Worm (Caenorhabditis elegans) whole organism, young adult: ENCODE data around the gene Y43C5A.2.

ENCODE experiments used
- B0035.1 ChIP-seq: sonication (generic microtip); optimal IDR thresholded peaks from 2 replicates; lab custom pipeline; 2016; ENCODE audit warnings: missing genetic modification characterization, mild to moderate bottlenecking, missing compliant biosample characterization, missing genotype, missing genetic modification reagents
- B0261.1 ChIP-seq: sonication (generic microtip); optimal IDR thresholded peaks from 2 replicates; lab custom pipeline; 2016; ENCODE audit warnings: mild to moderate bottlenecking, missing genetic modification characterization, moderate library complexity, missing compliant biosample characterization
- C06A6.2 ChIP-seq: fragments of 200-800 bp; sonication (Bioruptor generic); conservative IDR thresholded peaks from 2 replicates; pipeline ENCODE4 v1.3.6; 2022; ENCODE audit warnings: missing genetic modification characterization, missing compliant biosample characterization
- F33H1.4 ChIP-seq: fragments of 200-800 bp; sonication (Bioruptor generic); IDR thresholded peaks from 2 replicates; pipeline ENCODE4 v1.3.6; 2022; ENCODE audit warnings: missing genetic modification reagents, missing genetic modification characterization, missing compliant biosample characterization
- F49E8.2 ChIP-seq: sonication (generic microtip); optimal IDR thresholded peaks from 3 replicates; lab custom pipeline; 2017; ENCODE audit warnings: missing genetic modification characterization, mild to moderate bottlenecking, missing compliant biosample characterization, antibody characterized with exemption, moderate library complexity; ENCODE audit not compliant: insufficient read depth
- F55B11.4 ChIP-seq: sonication (generic microtip); optimal IDR thresholded peaks from 2 replicates; lab custom pipeline; 2016; ENCODE audit warnings: missing compliant biosample characterization, missing genetic modification characterization, borderline replicate concordance; ENCODE audit not compliant: insufficient read depth
- F57A8.1 ChIP-seq: fragments of 200-800 bp; sonication (Bioruptor generic); optimal IDR thresholded peaks from 2 replicates; lab custom pipeline; 2018; ENCODE audit warnings: mild to moderate bottlenecking, missing genetic modification characterization, moderate library complexity, missing compliant biosample characterization
- K11D2.4 ChIP-seq: fragments of 200-800 bp; sonication (Bioruptor generic); IDR thresholded peaks from 2 replicates; pipeline ENCODE4 v1.3.6; 2022; ENCODE audit warnings: missing genetic modification reagents, missing genetic modification characterization, missing compliant biosample characterization
- T26A5.8 ChIP-seq: sonication (generic microtip); optimal IDR thresholded peaks from 2 replicates; lab custom pipeline; 2016; ENCODE audit warnings: missing genetic modification characterization, missing compliant biosample characterization
- Y67H2A.10 ChIP-seq: fragments of 200-800 bp; sonication (Bioruptor generic); conservative IDR thresholded peaks from 2 replicates; pipeline ENCODE4 v1.3.6; 2022; ENCODE audit warnings: missing genetic modification reagents, missing genetic modification characterization, missing compliant biosample characterization
- Y95B8A.8 ChIP-seq: fragments of 200-800 bp; sonication (Bioruptor generic); IDR thresholded peaks from 2 replicates; pipeline ENCODE4 v1.3.6; 2022; ENCODE audit warnings: missing genetic modification reagents, missing genetic modification characterization, missing compliant biosample characterization
- ZK185.1 ChIP-seq: sonication (generic microtip); optimal IDR thresholded peaks from 2 replicates; lab custom pipeline; 2016; ENCODE audit warnings: mild to moderate bottlenecking, missing genetic modification characterization, missing compliant biosample characterization; ENCODE audit not compliant: poor library complexity, severe bottlenecking
- ama-1 ChIP-seq, 3 experiments: fragments of 150-350 bp in 1 of 3; sonication (generic microtip) in 2 of 3; optimal IDR thresholded peaks; 2 replicates each; lab custom pipeline; 2014 to 2018; ENCODE audit warnings: missing biosample characterization in 2 of 3, missing genetic modification characterization in 2 of 3, missing genetic modification reagents in 2 of 3
- aptf-2 ChIP-seq: fragments of 200-800 bp; sonication (Bioruptor generic); conservative IDR thresholded peaks from 2 replicates; pipeline ENCODE4 v1.3.6; 2022; ENCODE audit warnings: missing genetic modification reagents, missing genetic modification characterization, missing compliant biosample characterization
- athp-1 ChIP-seq: sonication (generic microtip); optimal IDR thresholded peaks from 2 replicates; lab custom pipeline; 2017; ENCODE audit warnings: mild to moderate bottlenecking, missing genetic modification characterization, missing compliant biosample characterization
- attf-3 ChIP-seq: fragments of 200-800 bp; sonication (Bioruptor generic); conservative IDR thresholded peaks from 2 replicates; pipeline ENCODE4 v1.3.6; 2022; ENCODE audit warnings: missing genetic modification reagents, missing genetic modification characterization, missing compliant biosample characterization
- bed-1 ChIP-seq: fragments of 200-800 bp; sonication (Bioruptor generic); IDR thresholded peaks from 2 replicates; pipeline ENCODE4 v1.3.6; 2022; ENCODE audit warnings: missing genetic modification reagents, missing genetic modification characterization, missing compliant biosample characterization
- ccch-3 ChIP-seq: fragments of 200-800 bp; sonication (Bioruptor generic); optimal IDR thresholded peaks from 2 replicates; lab custom pipeline; 2018; ENCODE audit warnings: mild to moderate bottlenecking, missing genetic modification characterization, missing compliant biosample characterization
- cebp-1 ChIP-seq, 2 experiments: fragments of 200-800 bp in 1 of 2; sonication (Bioruptor generic) in 1 of 2; sonication (generic microtip) in 1 of 2; IDR thresholded peaks in 1 of 2; optimal IDR thresholded peaks in 1 of 2; 2 replicates each; pipeline versions ENCODE4 v1.3.6 to Lab custom; 2017 to 2022; ENCODE audit warnings: missing compliant biosample characterization in 2 of 2, missing genetic modification characterization in 2 of 2, mild to moderate bottlenecking in 1 of 2, missing genetic modification reagents in 1 of 2, moderate library complexity in 1 of 2
- ceh-100 ChIP-seq: fragments of 200-800 bp; sonication (Bioruptor generic); IDR thresholded peaks from 2 replicates; pipeline ENCODE4 v1.3.6; 2022; ENCODE audit warnings: missing genetic modification reagents, missing genetic modification characterization, missing compliant biosample characterization
- ceh-79 ChIP-seq: sonication (generic microtip); optimal IDR thresholded peaks from 2 replicates; lab custom pipeline; 2017; ENCODE audit warnings: mild to moderate bottlenecking, missing genetic modification characterization, missing compliant biosample characterization
- dox-1 ChIP-seq: fragments of 200-800 bp; sonication (Bioruptor generic); IDR thresholded peaks from 2 replicates; pipeline ENCODE4 v1.3.6; 2022; ENCODE audit warnings: missing genetic modification reagents, missing genetic modification characterization, missing compliant biosample characterization
- dpl-1 ChIP-seq: fragments of 150-350 bp; optimal IDR thresholded peaks from 2 replicates; lab custom pipeline; 2014; ENCODE audit warnings: missing biosample characterization, missing genetic modification reagents, missing genetic modification characterization
- egl-44 ChIP-seq: fragments of 200-800 bp; sonication (Bioruptor generic); IDR thresholded peaks from 2 replicates; pipeline ENCODE4 v1.3.6; 2022; ENCODE audit warnings: missing genetic modification reagents, missing genetic modification characterization, missing compliant biosample characterization
- hmg-1.2 ChIP-seq: fragments of 200-800 bp; sonication (Bioruptor generic); IDR thresholded peaks from 2 replicates; pipeline ENCODE4 v1.3.6; 2022; ENCODE audit warnings: missing genetic modification reagents, missing genetic modification characterization, missing compliant biosample characterization
- hmg-20 ChIP-seq: fragments of 200-800 bp; sonication (Bioruptor generic); IDR thresholded peaks from 2 replicates; pipeline ENCODE4 v1.3.6; 2022; ENCODE audit warnings: missing genetic modification reagents, missing genetic modification characterization, missing compliant biosample characterization
- lsl-1 ChIP-seq: fragments of 200-800 bp; sonication (Bioruptor generic); optimal IDR thresholded peaks from 2 replicates; lab custom pipeline; 2018; ENCODE audit warnings: mild to moderate bottlenecking, missing genetic modification characterization, moderate library complexity, missing compliant biosample characterization
- madf-10 ChIP-seq: sonication (generic microtip); optimal IDR thresholded peaks from 2 replicates; lab custom pipeline; 2016; ENCODE audit warnings: mild to moderate bottlenecking, missing genetic modification characterization, missing compliant biosample characterization
- madf-8 ChIP-seq: fragments of 200-800 bp; sonication (Bioruptor generic); conservative IDR thresholded peaks from 2 replicates; pipeline ENCODE4 v1.3.6; 2022; ENCODE audit warnings: missing genetic modification reagents, missing genetic modification characterization, missing compliant biosample characterization
- nfyb-1 ChIP-seq: fragments of 200-800 bp; sonication (Bioruptor generic); IDR thresholded peaks from 2 replicates; pipeline ENCODE4 v1.3.6; 2022; ENCODE audit warnings: missing genetic modification reagents, missing genetic modification characterization, missing compliant biosample characterization
- nhr-179 ChIP-seq: sonication (generic microtip); optimal IDR thresholded peaks from 2 replicates; lab custom pipeline; 2016; ENCODE audit warnings: mild to moderate bottlenecking, missing genetic modification characterization, missing compliant biosample characterization
- nhr-80 ChIP-seq: sonication (generic microtip); optimal IDR thresholded peaks from 2 replicates; lab custom pipeline; 2016; ENCODE audit warnings: missing genetic modification characterization, missing compliant biosample characterization
- rec-8 ChIP-seq, 2 experiments: sonication (generic microtip); optimal IDR thresholded peaks; 2 replicates each; lab custom pipeline; 2016; ENCODE audit warnings: mild to moderate bottlenecking in 2 of 2, missing genetic modification characterization in 2 of 2, missing genetic modification reagents in 2 of 2, missing genotype in 2 of 2, missing biosample characterization in 1 of 2, missing compliant biosample characterization in 1 of 2, moderate library complexity in 1 of 2
- sea-2 ChIP-seq: fragments of 200-800 bp; sonication (Bioruptor generic); IDR thresholded peaks from 2 replicates; pipeline ENCODE4 v1.3.6; 2022; ENCODE audit warnings: missing genetic modification characterization, missing compliant biosample characterization
- tbp1 ChIP-seq: fragments of 200-800 bp; sonication (Bioruptor generic); optimal IDR thresholded peaks from 2 replicates; lab custom pipeline; 2018; ENCODE audit warnings: mild to moderate bottlenecking, missing genetic modification characterization, missing compliant biosample characterization
- unc-130 ChIP-seq: sonication (generic microtip); optimal IDR thresholded peaks from 2 replicates; lab custom pipeline; 2016; ENCODE audit warnings: missing genetic modification reagents, missing genetic modification characterization, missing compliant biosample characterization
- unc-62 ChIP-seq: fragments of 150-350 bp; optimal IDR thresholded peaks from 2 replicates; lab custom pipeline; 2014; ENCODE audit warnings: missing biosample characterization, missing genetic modification reagents, missing genetic modification characterization
- xnd-1 ChIP-seq: sonication (generic microtip); optimal IDR thresholded peaks from 2 replicates; lab custom pipeline; 2016; ENCODE audit warnings: missing genotype, missing genetic modification reagents, missing genetic modification characterization, missing compliant biosample characterization
- ztf-22 ChIP-seq: fragments of 200-800 bp; sonication (Bioruptor generic); optimal IDR thresholded peaks from 2 replicates; lab custom pipeline; 2018; ENCODE audit warnings: mild to moderate bottlenecking, missing genetic modification characterization, moderate library complexity, missing compliant biosample characterization
- ztf-25 ChIP-seq: fragments of 200-800 bp; sonication (Bioruptor generic); IDR thresholded peaks from 2 replicates; pipeline ENCODE4 v1.3.6; 2022; ENCODE audit warnings: missing genetic modification reagents, missing genetic modification characterization, missing compliant biosample characterization
- ztf-28 ChIP-seq: fragments of 200-800 bp; sonication (Bioruptor generic); IDR thresholded peaks from 2 replicates; pipeline ENCODE4 v1.3.6; 2022; ENCODE audit warnings: missing genetic modification reagents, missing genetic modification characterization, missing compliant biosample characterization

Y43C5A.2 gene

ce11 chrIV:10242458-10243123 lies 27.1 kb upstream of the Y43C5A.2 start (continued):
- TF ChIP-seq lsl-1 (GFP tag; lab: Kevin White, UChicago) (peak; percentile 20), dox-1 (GFP tag; lab: Robert Waterston, UW) (peak; percentile 62; the same call in 1 of the 2 replicates), athp-1 (tag; lab: Kevin White, UChicago) (no peak), ztf-22 (no peak), dpl-1 (GFP tag; lab: Kevin White, UChicago) (peak; percentile 56), madf-10 (tag; lab: Kevin White, UChicago) (no peak), xnd-1 (peak; percentile 64), Y95B8A.8 (GFP tag; lab: Robert Waterston, UW) (no peak), ceh-100 (GFP tag; lab: Robert Waterston, UW) (no peak), rec-8 (tag; optimal IDR thresholded peaks at IDR 0.05; lab: Kevin White, UChicago) (no peak), attf-3 (no peak), hmg-20 (no peak), ztf-25 (GFP tag; lab: Robert Waterston, UW) (no peak), B0035.1 (no peak), egl-44 (GFP tag; lab: Robert Waterston, UW) (no peak), unc-62 (no peak), ZK185.1 (tag; lab: Kevin White, UChicago) (peak; percentile 24), T26A5.8 (tag; lab: Kevin White, UChicago) (no peak), ztf-28 (GFP tag; lab: Robert Waterston, UW) (no peak), cebp-1 (GFP tag; IDR thresholded peaks at IDR 0.05; lab: Robert Waterston, UW) (no peak), cebp-1 (tag; optimal IDR thresholded peaks at IDR 0.05; lab: Kevin White, UChicago) (no peak), aptf-2 (no peak), F55B11.4 (tag; lab: Kevin White, UChicago) (no peak), unc-130 (peak; percentile 1), sea-2 (no peak), K11D2.4 (no peak), F49E8.2 (tag; lab: Kevin White, UChicago) (no peak), tbp1 (no peak), nhr-80 (no peak), F57A8.1 (GFP tag; lab: Kevin White, UChicago) (no peak), madf-8 (GFP tag; lab: Robert Waterston, UW) (peak; percentile 82), nhr-179 (tag; lab: Kevin White, UChicago) (no peak), ama-1 (optimal IDR thresholded peaks at IDR 0.05; lab: Kevin White, UChicago) (no peak), ama-1 (GFP tag; optimal IDR thresholded peaks at IDR 0.05; lab: Kevin White, UChicago) (no peak), nfyb-1 (no peak), bed-1 (no peak), ceh-79 (tag; lab: Kevin White, UChicago) (no peak), Y67H2A.10 (GFP tag; lab: Robert Waterston, UW) (no peak), ccch-3 (GFP tag; lab: Kevin White, UChicago) (no peak), F33H1.4 (no peak), hmg-1.2 (GFP tag; lab: Robert Waterston, UW) (no peak; the same call in 1 of the 2 replicates), B0261.1 (tag; lab: Kevin White, UChicago) (no peak), C06A6.2 (GFP tag; lab: Robert Waterston, UW) (no peak)
